Worm (Caenorhabditis elegans) whole organism, L4/young adult: ENCODE data around the gene cpsf-1.
"Not testable (repeated sequence)": the region's sequence is repeated elsewhere in the genome, so short reads cannot be mapped to it uniquely, and the experiment has no call there.

Experiments
- W03F9.2 ChIP-seq: fragments of 150-350 bp; optimal IDR thresholded peaks from 2 replicates; lab custom pipeline; 2014; ENCODE audit warnings: missing biosample characterization, missing genetic modification characterization
- dao-5 ChIP-seq: sonication (generic microtip); optimal IDR thresholded peaks from 2 replicates; lab custom pipeline; 2016; ENCODE audit warnings: missing genotype, missing genetic modification characterization, moderate library complexity, missing compliant biosample characterization
- him-1 ChIP-seq: sonication (generic microtip); optimal IDR thresholded peaks from 2 replicates; lab custom pipeline; 2016; ENCODE audit warnings: missing genotype, missing genetic modification reagents, missing genetic modification characterization, missing compliant biosample characterization

cpsf-1 gene

ce11 chrIV:2032946-2033411 lies at the start of gene cpsf-1:
Gene cpsf-1 (minus strand): TSS chrIV:2032996.
- no peak for TF ChIP-seq dao-5 (tag; lab: Kevin White, UChicago)
- peak; percentile 51 for TF ChIP-seq W03F9.2 (tag; lab: Kevin White, UChicago)

ce11 chrIV:2080340-2080739 lies 47.5 kb upstream of the cpsf-1 start:
- TF ChIP-seq him-1 (tag; lab: Kevin White, UChicago) = no peak
- no peak for TF ChIP-seq W03F9.2 (tag; lab: Kevin White, UChicago)
- TF ChIP-seq dao-5 (tag; lab: Kevin White, UChicago) = no peak

- TF ChIP-seq dao-5 (tag; lab: Kevin White, UChicago) (no peak), W03F9.2 (tag; lab: Kevin White, UChicago) (no peak), him-1 (tag; lab: Kevin White, UChicago) (no peak)
Observed at ce11 chrIV:2077159-2077835, 44.5 kb upstream of the cpsf-1 start.

- no peak for TF ChIP-seq W03F9.2 (tag; lab: Kevin White, UChicago)
- TF ChIP-seq him-1 (tag; lab: Kevin White, UChicago) = no peak
- TF ChIP-seq dao-5 (tag; lab: Kevin White, UChicago) = no peak
Observed at ce11 chrIV:2065895-2066294, 33.1 kb upstream of the cpsf-1 start, which contains the start of gene arrd-26. Gene arrd-26 (plus strand): TSS chrIV:2066195.

- TF ChIP-seq dao-5 (tag; lab: Kevin White, UChicago) (no peak), W03F9.2 (tag; lab: Kevin White, UChicago) (no peak), him-1 (tag; lab: Kevin White, UChicago) (no peak)
Observed at ce11 chrIV:2059011-2059410, 26.2 kb upstream of the cpsf-1 start, which contains the start of gene R05C11.2. Gene R05C11.2 (minus strand): TSS chrIV:2059111.

- TF ChIP-seq dao-5 (tag; lab: Kevin White, UChicago) (no peak), W03F9.2 (tag; lab: Kevin White, UChicago) (no peak), him-1 (tag; lab: Kevin White, UChicago) (no peak)
Observed at ce11 chrIV:2057462-2057861, 24.7 kb upstream of the cpsf-1 start.

ce11 chrIV:2053591-2053990 lies 20.8 kb upstream of the cpsf-1 start:
- no peak for TF ChIP-seq dao-5 (tag; lab: Kevin White, UChicago)
- peak; percentile 34 for TF ChIP-seq him-1 (tag; lab: Kevin White, UChicago)

- TF ChIP-seq dao-5 (tag; lab: Kevin White, UChicago) = no peak
- TF ChIP-seq W03F9.2 (tag; lab: Kevin White, UChicago) = no peak
- peak; percentile 33 for TF ChIP-seq him-1 (tag; lab: Kevin White, UChicago)
Observed at ce11 chrIV:2052337-2052736, 19.5 kb upstream of the cpsf-1 start.

- TF ChIP-seq W03F9.2, dao-5, him-1 (tag; lab: Kevin White, UChicago): not testable (repeated sequence)
Observed at ce11 chrIV:2051195-2051594, 18.4 kb upstream of the cpsf-1 start, which contains the start of gene R05C11.4. Gene R05C11.4 (plus strand): TSS chrIV:2051495.

- TF ChIP-seq dao-5 (tag; lab: Kevin White, UChicago) (no peak), him-1 (tag; lab: Kevin White, UChicago) (peak; percentile 59), W03F9.2 (tag; lab: Kevin White, UChicago) (no peak)
Observed at ce11 chrIV:2048839-2049238, 16.0 kb upstream of the cpsf-1 start.

- TF ChIP-seq dao-5 (tag; lab: Kevin White, UChicago) (no peak), W03F9.2 (tag; lab: Kevin White, UChicago) (no peak), him-1 (tag; lab: Kevin White, UChicago) (no peak)
Observed at ce11 chrIV:2037497-2037896, 4.7 kb upstream of the cpsf-1 start.

ce11 chrIV:2036974-2037373 lies 4.2 kb upstream of the cpsf-1 start, which contains the start of the genes Y76B12C.9 and cng-2:
Gene Y76B12C.9 (minus strand): TSS chrIV:2037074.
Gene cng-2 (plus strand): TSS chrIV:2037191.
- TF ChIP-seq him-1 (tag; lab: Kevin White, UChicago) = no peak
- TF ChIP-seq dao-5 (tag; lab: Kevin White, UChicago) = no peak
- no peak for TF ChIP-seq W03F9.2 (tag; lab: Kevin White, UChicago)

- TF ChIP-seq him-1 (tag; lab: Kevin White, UChicago) (no peak), W03F9.2 (tag; lab: Kevin White, UChicago) (no peak), dao-5 (tag; lab: Kevin White, UChicago) (no peak)
Observed at ce11 chrIV:2008920-2009319, 23.9 kb downstream of the cpsf-1 start.

- TF ChIP-seq W03F9.2 (tag; lab: Kevin White, UChicago) = no peak
- no peak for TF ChIP-seq him-1 (tag; lab: Kevin White, UChicago)
- no peak for TF ChIP-seq dao-5 (tag; lab: Kevin White, UChicago)
Observed at ce11 chrIV:2002290-2002689, 30.5 kb downstream of the cpsf-1 start.
